Worm (Caenorhabditis elegans) whole organism, L1 larva: ENCODE measurements around the gene gln-2.

ENCODE experiments used
- F16B12.6 ChIP-seq: fragments of 150-350 bp; optimal IDR thresholded peaks from 2 replicates; lab custom pipeline; 2014; ENCODE audit warnings: missing biosample characterization, missing genetic modification characterization
- aha-1 ChIP-seq: fragments of 150-350 bp; optimal IDR thresholded peaks from 2 replicates; lab custom pipeline; 2014; ENCODE audit warnings: missing biosample characterization, missing genetic modification characterization
- aly-2 ChIP-seq: fragments of 150-350 bp; optimal IDR thresholded peaks from 2 replicates; lab custom pipeline; 2014; ENCODE audit warnings: missing biosample characterization, missing genetic modification characterization
- snpc-4 ChIP-seq: fragments of 150-350 bp; optimal IDR thresholded peaks from 2 replicates; lab custom pipeline; 2014; ENCODE audit warnings: missing biosample characterization, missing genetic modification characterization
- unc-98 ChIP-seq: fragments of 200-800 bp; sonication (Bioruptor generic); IDR thresholded peaks from 2 replicates; pipeline ENCODE4 v1.3.6; 2022; ENCODE audit warnings: missing genetic modification characterization, missing compliant biosample characterization

- TF ChIP-seq aly-2 = no peak
- TF ChIP-seq snpc-4 (tag; lab: Kevin White, UChicago) = no peak
- TF ChIP-seq F16B12.6 (tag; lab: Kevin White, UChicago) = no peak
- TF ChIP-seq aha-1 = no peak
- TF ChIP-seq unc-98 (GFP tag; lab: Robert Waterston, UW) = no peak
These were observed 30.9 kb downstream of the gln-2 start, which contains the start of gene cbp-3 for ce11 chrIII:9913722-9914121.
